Worm (Caenorhabditis elegans) whole organism, L4 larva: ENCODE measurements around the gene slfl-5.

Source experiments
- F44E2.7 ChIP-seq: fragments of 200-800 bp; sonication (Bioruptor generic); IDR thresholded peaks from 2 replicates; pipeline ENCODE4 v2.1.2; 2022; ENCODE audit warnings: missing genetic modification characterization, missing compliant biosample characterization
- R02D3.7 ChIP-seq: fragments of 150-350 bp; sonication (generic microtip); optimal IDR thresholded peaks from 3 replicates; lab custom pipeline; 2014; ENCODE audit warnings: missing biosample characterization, missing genetic modification characterization
- T20F7.1 ChIP-seq: fragments of 200-800 bp; sonication (Bioruptor generic); optimal IDR thresholded peaks from 2 replicates; lab custom pipeline; 2018; ENCODE audit warnings: mild to moderate bottlenecking, missing genetic modification characterization, missing compliant biosample characterization
- Y105C5A.15 ChIP-seq: fragments of 200-800 bp; sonication (Bioruptor generic); IDR thresholded peaks from 2 replicates; pipeline ENCODE4 v1.3.6; 2022; ENCODE audit warnings: missing genetic modification characterization, missing compliant biosample characterization
- ZK337.2 ChIP-seq: fragments of 200-800 bp; sonication (Bioruptor generic); IDR thresholded peaks from 2 replicates; pipeline ENCODE4 v1.3.6; 2022; ENCODE audit warnings: missing genetic modification reagents, missing genetic modification characterization, missing compliant biosample characterization
- ZK546.5 ChIP-seq, 2 experiments: sonication (generic microtip); optimal IDR thresholded peaks; 2 replicates each; lab custom pipeline; 2017; ENCODE audit warnings: missing biosample characterization in 2 of 2, missing genetic modification characterization in 2 of 2
- aha-1 ChIP-seq: fragments of 150-350 bp; peaks from one replicate; lab custom pipeline; 2014; ENCODE audit warnings: missing biosample characterization, missing genetic modification characterization
- ama-1 ChIP-seq: fragments of 150-350 bp; optimal IDR thresholded peaks from 2 replicates; lab custom pipeline; 2014; ENCODE audit warnings: inconsistent platforms, mixed read lengths
- ceh-20 ChIP-seq: fragments of 200-800 bp; sonication (Bioruptor generic); IDR thresholded peaks from 2 replicates; pipeline ENCODE4 v1.3.6; 2022; ENCODE audit warnings: missing genetic modification reagents, missing genetic modification characterization, missing compliant biosample characterization
- ceh-28 ChIP-seq: fragments of 150-350 bp; optimal IDR thresholded peaks from 2 replicates; lab custom pipeline; 2014; ENCODE audit warnings: missing biosample characterization, missing genetic modification reagents, missing genetic modification characterization
- ces-1 ChIP-seq: fragments of 150-350 bp; sonication (generic microtip); optimal IDR thresholded peaks from 4 replicates; lab custom pipeline; 2014; ENCODE audit warnings: missing biosample characterization, missing genetic modification reagents, missing genetic modification characterization
- cey-2 ChIP-seq: sonication (generic microtip); optimal IDR thresholded peaks from 3 replicates; lab custom pipeline; 2017; ENCODE audit warnings: missing genetic modification characterization, mild to moderate bottlenecking, missing compliant biosample characterization, antibody characterized with exemption, borderline replicate concordance; ENCODE audit not compliant: insufficient read depth
- daf-12 ChIP-seq: fragments of 150-350 bp; optimal IDR thresholded peaks from 2 replicates; lab custom pipeline; 2014; ENCODE audit warnings: missing biosample characterization, missing genetic modification reagents, missing genetic modification characterization
- daf-19 ChIP-seq: fragments of 200-800 bp; sonication (Bioruptor generic); conservative IDR thresholded peaks from 2 replicates; pipeline ENCODE4 v1.3.6; 2022; ENCODE audit warnings: missing genetic modification characterization, missing compliant biosample characterization
- dpl-1 ChIP-seq: fragments of 150-350 bp; optimal IDR thresholded peaks from 2 replicates; lab custom pipeline; 2014; ENCODE audit warnings: missing biosample characterization, missing genetic modification reagents, missing genetic modification characterization
- egl-43 ChIP-seq: fragments of 200-800 bp; sonication (Bioruptor generic); IDR thresholded peaks from 2 replicates; pipeline ENCODE4 v1.3.6; 2022; ENCODE audit warnings: missing genetic modification reagents, missing genetic modification characterization, missing compliant biosample characterization
- hmg-1.1 ChIP-seq: fragments of 200-800 bp; sonication (Bioruptor generic); IDR thresholded peaks from 2 replicates; pipeline ENCODE4 v1.3.6; 2022; ENCODE audit warnings: missing genetic modification reagents, missing genetic modification characterization, missing compliant biosample characterization
- lim-7 ChIP-seq: fragments of 200-800 bp; sonication (Bioruptor generic); IDR thresholded peaks from 2 replicates; pipeline ENCODE4 v1.3.6; 2022; ENCODE audit warnings: missing genetic modification characterization, missing compliant biosample characterization
- lin-38 ChIP-seq: fragments of 200-800 bp; sonication (Bioruptor generic); IDR thresholded peaks from 2 replicates; pipeline ENCODE4 v1.3.6; 2022; ENCODE audit warnings: missing genetic modification reagents, missing genetic modification characterization, missing compliant biosample characterization
- lsy-2 ChIP-seq, 2 experiments: fragments of 150-350 bp in 1 of 2; sonication (generic microtip) in 1 of 2; optimal IDR thresholded peaks; 2 replicates each; lab custom pipeline; 2014 to 2017; ENCODE audit warnings: missing biosample characterization in 2 of 2, missing genetic modification characterization in 2 of 2
- mdl-1 ChIP-seq, 2 experiments: fragments of 150-350 bp in 1 of 2; sonication (generic microtip) in 1 of 2; optimal IDR thresholded peaks; 2 replicates each; lab custom pipeline; 2014 to 2017; ENCODE audit warnings: missing biosample characterization in 2 of 2, missing genetic modification characterization in 2 of 2
- mep-1 ChIP-seq: fragments of 150-350 bp; sonication (generic microtip); optimal IDR thresholded peaks from 3 replicates; lab custom pipeline; 2014; ENCODE audit warnings: missing biosample characterization, missing genetic modification characterization
- mes-2 ChIP-seq: sonication (generic microtip); optimal IDR thresholded peaks from 2 replicates; lab custom pipeline; 2016; ENCODE audit warnings: missing genotype, mild to moderate bottlenecking, missing genetic modification characterization, missing compliant biosample characterization; ENCODE audit not compliant: poor library complexity, severe bottlenecking
- nhr-10 ChIP-seq: fragments of 150-350 bp; optimal IDR thresholded peaks from 2 replicates; lab custom pipeline; 2014; ENCODE audit warnings: missing biosample characterization, missing genetic modification characterization
- nhr-11 ChIP-seq: fragments of 150-350 bp; optimal IDR thresholded peaks from 2 replicates; lab custom pipeline; 2014; ENCODE audit warnings: missing biosample characterization, missing genetic modification characterization
- nhr-237 ChIP-seq: sonication (generic microtip); optimal IDR thresholded peaks from 2 replicates; lab custom pipeline; 2017; ENCODE audit warnings: missing biosample characterization, missing genetic modification characterization
- nhr-25 ChIP-seq: sonication (generic microtip); optimal IDR thresholded peaks from 2 replicates; lab custom pipeline; 2017; ENCODE audit warnings: missing genetic modification characterization, mild to moderate bottlenecking, missing compliant biosample characterization, antibody characterized with exemption, moderate library complexity, borderline replicate concordance; ENCODE audit not compliant: insufficient read depth
- nhr-48 ChIP-seq: sonication (generic microtip); optimal IDR thresholded peaks from 2 replicates; lab custom pipeline; 2016; ENCODE audit warnings: mild to moderate bottlenecking, missing genetic modification characterization, missing compliant biosample characterization
- pqm-1 ChIP-seq: sonication (generic microtip); optimal IDR thresholded peaks from 2 replicates; lab custom pipeline; 2017; ENCODE audit warnings: missing biosample characterization, missing genetic modification characterization
- tra-1 ChIP-seq: fragments of 200-800 bp; sonication (Bioruptor generic); IDR thresholded peaks from 2 replicates; pipeline ENCODE4 v1.3.6; 2022; ENCODE audit warnings: missing genetic modification reagents, missing genetic modification characterization, missing compliant biosample characterization
- unc-62 ChIP-seq, 3 experiments: fragments of 150-350 bp in 1 of 3; sonication (generic microtip); optimal IDR thresholded peaks in 2 of 3; peaks in 1 of 3; 1 replicate in 1 of 3; 2 replicates in 2 of 3; lab custom pipeline; 2014 to 2017; ENCODE audit warnings: missing biosample characterization in 3 of 3, missing genetic modification characterization in 3 of 3, missing genetic modification reagents in 3 of 3, missing genotype in 1 of 3
- zfp-3 ChIP-seq: fragments of 200-800 bp; sonication (Bioruptor generic); conservative IDR thresholded peaks from 2 replicates; pipeline ENCODE4 v1.3.6; 2022; ENCODE audit warnings: missing genetic modification reagents, missing genetic modification characterization, missing compliant biosample characterization

Gene slfl-5

ce11 chrV:12287667-12288066 is 42.8 kb upstream of the slfl-5 start (continued):
- TF ChIP-seq cey-2 = no peak
- TF ChIP-seq lsy-2 (tag; optimal IDR thresholded peaks at IDR 0.05; lab: Kevin White, UChicago) = peak in 1 of 2 experiments; percentile 24
- TF ChIP-seq, all 104 proteins: peak for 5

ce11 chrV:12283187-12283586 is 38.3 kb upstream of the slfl-5 start, which contains the start of gene F55C5.10:
Gene F55C5.10 (plus strand): TSS chrV:12283487.
- TF ChIP-seq daf-12 (no peak), unc-62 (GFP tag; optimal IDR thresholded peaks at IDR 0.05 in 1 of 2; lab: Kevin White, UChicago) (peak in 1 of 2 experiments; percentile 27), unc-62 (tag; optimal IDR thresholded peaks at IDR 0.05; lab: Kevin White, UChicago) (no peak), nhr-11 (tag; lab: Kevin White, UChicago) (no peak)
- TF ChIP-seq, all 104 proteins: peak for 1

ce11 chrV:12281508-12281907 is 36.7 kb upstream of the slfl-5 start:
- TF ChIP-seq unc-62 (GFP tag; optimal IDR thresholded peaks at IDR 0.05 in 1 of 2; lab: Kevin White, UChicago) = peak in 1 of 2 experiments; percentile 34
- no peak for TF ChIP-seq unc-62 (tag; optimal IDR thresholded peaks at IDR 0.05; lab: Kevin White, UChicago)
- no peak for TF ChIP-seq lim-7 (GFP tag; lab: Robert Waterston, UW)

- TF ChIP-seq nhr-237 (tag; lab: Kevin White, UChicago) = no peak
- TF ChIP-seq F44E2.7 (GFP tag; lab: Robert Waterston, UW) = peak; percentile 33; the same call in 1 of the 2 replicates
- no peak for TF ChIP-seq tra-1 (GFP tag; lab: Robert Waterston, UW)
- TF ChIP-seq ceh-20 (GFP tag; lab: Robert Waterston, UW) = no peak
- TF ChIP-seq, all 104 proteins: peak for 1
Measured at ce11 chrV:12276946-12277345, 32.1 kb upstream of the slfl-5 start, which contains the start of gene bnc-1. Gene bnc-1 (minus strand): TSS chrV:12277046.

- TF ChIP-seq nhr-25 (tag; lab: Kevin White, UChicago) = no peak
- no peak for TF ChIP-seq T20F7.1 (GFP tag; lab: Kevin White, UChicago)
- TF ChIP-seq daf-19 (GFP tag; lab: Robert Waterston, UW) = no peak
- no peak for TF ChIP-seq egl-43 (GFP tag; lab: Robert Waterston, UW)
- TF ChIP-seq R02D3.7 = no peak
- TF ChIP-seq mdl-1 (tag; optimal IDR thresholded peaks at IDR 0.05; lab: Kevin White, UChicago) = no peak
- TF ChIP-seq zfp-3 (GFP tag; lab: Robert Waterston, UW) = no peak
- no peak for TF ChIP-seq Y105C5A.15 (GFP tag; lab: Robert Waterston, UW)
- TF ChIP-seq nhr-48 (tag; lab: Kevin White, UChicago) = no peak
- no peak for TF ChIP-seq hmg-1.1
Measured at ce11 chrV:12275714-12276113, 30.9 kb upstream of the slfl-5 start.

- TF ChIP-seq lin-38 (peak; percentile 84), mes-2 (tag; lab: Kevin White, UChicago) (peak; percentile 29), ZK546.5 (tag; optimal IDR thresholded peaks at IDR 0.05; lab: Kevin White, UChicago) (no peak), lsy-2 (tag; optimal IDR thresholded peaks at IDR 0.05; lab: Kevin White, UChicago) (no peak), aha-1 (tag; lab: Kevin White, UChicago) (peak; percentile 62), nhr-10 (no peak), cey-2 (no peak), ZK337.2 (GFP tag; lab: Robert Waterston, UW) (no peak), dpl-1 (GFP tag; lab: Kevin White, UChicago) (peak; percentile 73), ama-1 (lab: Kevin White, UChicago) (no peak), ceh-28 (tag; lab: Kevin White, UChicago) (no peak), ces-1 (no peak), mep-1 (tag; lab: Kevin White, UChicago) (no peak), mdl-1 (tag; optimal IDR thresholded peaks at IDR 0.05; lab: Kevin White, UChicago) (no peak), pqm-1 (tag; lab: Kevin White, UChicago) (no peak)
Measured at ce11 chrV:12271495-12271894, 26.7 kb upstream of the slfl-5 start, which contains the start of the genes tsfm-1 and capg-2. Gene tsfm-1 (minus strand): TSS chrV:12271551. Gene capg-2 (plus strand): TSS chrV:12271873.
